Worm (Caenorhabditis elegans): ENCODE results near the gene T26G10.5.

T26G10.5 gene

ce11 chrIII:9406600-9406999 lies 19.6 kb downstream of the T26G10.5 start, which contains the start of gene T26G10.1:
TSS of gene T26G10.1 (minus strand) at chrIII:9406641.
- peak; percentile 9 for TF ChIP-seq unc-42 (tag; optimal IDR thresholded peaks at IDR 0.05)
- peak; percentile 13 for TF ChIP-seq nfya-1 (tag; optimal IDR thresholded peaks at IDR 0.05)
- TF ChIP-seq elt-2 (tag; optimal IDR thresholded peaks at IDR 0.05), result peak; percentile 20
- no peak for TF ChIP-seq ahr-1 (tag; optimal IDR thresholded peaks at IDR 0.05)
- TF ChIP-seq ceh-31 (tag; optimal IDR thresholded peaks at IDR 0.05), result peak; percentile 4

ce11 chrIII:9401036-9401435 lies 25.2 kb downstream of the T26G10.5 start, which contains the start of gene nlp-48:
TSS of gene nlp-48 (minus strand) at chrIII:9401136.
- TF ChIP-seq T23F11.4 (GFP tag; optimal IDR thresholded peaks at IDR 0.05) (no peak), ama-1 (optimal IDR thresholded peaks at IDR 0.05) (no peak), fkh-10 (GFP tag; optimal IDR thresholded peaks at IDR 0.05) (no peak), ceh-45 (GFP tag; IDR thresholded peaks at IDR 0.05) (no peak), C08G9.2 (tag; optimal IDR thresholded peaks at IDR 0.05) (no peak), ahr-1 (tag; optimal IDR thresholded peaks at IDR 0.05) (no peak), unc-55 (GFP tag; optimal IDR thresholded peaks at IDR 0.05) (no peak), che-1 (tag; optimal IDR thresholded peaks at IDR 0.05) (no peak), fax-1 (tag; optimal IDR thresholded peaks at IDR 0.05) (no peak), hlh-15 (tag; optimal IDR thresholded peaks at IDR 0.05) (no peak), lim-6 (tag; optimal IDR thresholded peaks at IDR 0.05) (no peak), npax-4 (tag; optimal IDR thresholded peaks at IDR 0.05) (no peak), ceh-9 (tag; optimal IDR thresholded peaks at IDR 0.05) (no peak), hlh-6 (tag; optimal IDR thresholded peaks at IDR 0.05) (no peak), pag-3 (tag; optimal IDR thresholded peaks at IDR 0.05; ENCODE audit: borderline replicate concordance) (no peak), hlh-13 (GFP tag; optimal IDR thresholded peaks at IDR 0.05) (no peak), sox-4 (tag; optimal IDR thresholded peaks at IDR 0.05) (no peak), ceh-24 (tag; optimal IDR thresholded peaks at IDR 0.05) (no peak), K09A11.1 (tag; optimal IDR thresholded peaks at IDR 0.05; ENCODE audit: insufficient read depth) (no peak)

ce11 chrIII:9393114-9393780 lies 33.0 kb downstream of the T26G10.5 start, which contains the start of the genes gpr-2 and rgr-1:
TSS of gene gpr-2 (minus strand) at chrIII:9393164.
TSS of gene rgr-1 (plus strand) at chrIII:9393730.
- TF ChIP-seq nfya-1 (tag; optimal IDR thresholded peaks at IDR 0.05) (peak; percentile 31), K09A11.1 (tag; optimal IDR thresholded peaks at IDR 0.05; ENCODE audit: insufficient read depth) (no peak)

ce11 chrIII:9390924-9391323 lies 35.3 kb downstream of the T26G10.5 start:
- no peak for TF ChIP-seq K09A11.1 (tag; optimal IDR thresholded peaks at IDR 0.05; ENCODE audit: insufficient read depth)
- TF ChIP-seq dmd-4 (tag; optimal IDR thresholded peaks at IDR 0.05; ENCODE audit: borderline replicate concordance), result no peak
- TF ChIP-seq K02D7.2 (tag; optimal IDR thresholded peaks at IDR 0.05), result no peak
- TF ChIP-seq hlh-8 (tag; optimal IDR thresholded peaks at IDR 0.05), result no peak
- no peak for TF ChIP-seq eyg-1 (tag; optimal IDR thresholded peaks at IDR 0.05)
- TF ChIP-seq fkh-6 (tag; optimal IDR thresholded peaks at IDR 0.05), result no peak
- TF ChIP-seq ceh-24 (tag; optimal IDR thresholded peaks at IDR 0.05), result no peak
- TF ChIP-seq che-1 (tag; optimal IDR thresholded peaks at IDR 0.05), result no peak

- TF ChIP-seq che-1 (tag; optimal IDR thresholded peaks at IDR 0.05) (no peak), nhr-232 (tag; optimal IDR thresholded peaks at IDR 0.05) (no peak), lim-6 (tag; optimal IDR thresholded peaks at IDR 0.05) (no peak), hlh-15 (tag; optimal IDR thresholded peaks at IDR 0.05) (no peak), unc-42 (tag; optimal IDR thresholded peaks at IDR 0.05) (no peak), hlh-30 (tag; optimal IDR thresholded peaks at IDR 0.05; ENCODE audit: insufficient read depth) (no peak), elt-4 (tag; optimal IDR thresholded peaks at IDR 0.05) (no peak), pax-1 (tag; optimal IDR thresholded peaks at IDR 0.05) (no peak), nhr-11 (tag; optimal IDR thresholded peaks at IDR 0.05) (no peak), unc-86 (tag; optimal IDR thresholded peaks at IDR 0.05) (no peak)
Observed at ce11 chrIII:9390007-9390406, 36.2 kb downstream of the T26G10.5 start, which contains the start of gene slc-17.2. TSS of gene slc-17.2 (minus strand) at chrIII:9390107.
